Worm (Caenorhabditis elegans): Measurements from ENCODE around the gene ppt-1.

ppt-1 gene

DNA sequence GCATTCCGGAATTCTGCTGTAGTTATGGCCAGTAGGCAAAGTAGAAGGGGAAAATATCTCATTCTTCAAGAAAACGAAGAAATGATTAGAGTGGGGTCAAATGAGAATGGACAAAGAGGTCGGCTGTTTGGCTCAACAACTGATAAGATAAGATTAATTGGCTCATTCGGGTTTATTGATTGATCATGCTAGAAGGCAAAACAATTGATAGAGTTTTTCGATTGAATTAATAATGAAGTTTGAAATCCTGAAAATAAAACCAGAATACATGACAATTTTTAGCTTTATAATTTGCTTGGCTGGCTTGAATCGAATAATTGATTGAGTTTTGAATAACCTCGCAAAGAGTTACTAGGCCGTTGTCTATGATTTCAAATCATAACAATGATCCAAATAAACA is at the start of gene ppt-1:
TSS of gene ppt-1 (minus strand) at position 101 of the 400 bp plus-strand sequence.
- TF ChIP-seq him-1 (tag; optimal IDR thresholded peaks at IDR 0.05) = no peak
- no peak for TF ChIP-seq dao-5 (tag; optimal IDR thresholded peaks at IDR 0.05)
- no peak for TF ChIP-seq W03F9.2 (tag; optimal IDR thresholded peaks at IDR 0.05)

DNA sequence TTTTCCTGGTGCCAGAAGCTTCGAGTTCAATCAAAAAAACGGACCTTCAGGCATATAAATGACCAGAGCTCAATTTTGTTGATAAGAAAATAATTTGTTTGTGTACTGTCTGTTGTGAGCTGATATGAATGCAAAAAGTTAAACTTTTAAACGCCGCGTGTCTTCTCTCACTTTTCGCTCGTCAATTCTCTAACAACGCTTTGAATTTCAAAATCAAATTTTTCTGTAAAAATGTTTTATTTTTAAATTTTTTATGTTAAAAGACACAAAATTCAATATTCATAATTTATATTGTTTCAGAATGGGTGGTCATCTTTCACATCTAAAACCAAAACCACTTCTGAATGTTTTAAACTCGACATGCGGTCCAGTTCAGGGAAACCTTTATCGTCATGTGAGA is 47.8 kb upstream of the ppt-1 start, which contains the start of gene cest-31:
TSS of gene cest-31 (plus strand) at position 301 of the 400 bp plus-strand sequence.
- TF ChIP-seq him-1 (tag; optimal IDR thresholded peaks at IDR 0.05) (no peak), dao-5 (tag; optimal IDR thresholded peaks at IDR 0.05) (no peak), W03F9.2 (tag; optimal IDR thresholded peaks at IDR 0.05) (no peak)

DNA sequence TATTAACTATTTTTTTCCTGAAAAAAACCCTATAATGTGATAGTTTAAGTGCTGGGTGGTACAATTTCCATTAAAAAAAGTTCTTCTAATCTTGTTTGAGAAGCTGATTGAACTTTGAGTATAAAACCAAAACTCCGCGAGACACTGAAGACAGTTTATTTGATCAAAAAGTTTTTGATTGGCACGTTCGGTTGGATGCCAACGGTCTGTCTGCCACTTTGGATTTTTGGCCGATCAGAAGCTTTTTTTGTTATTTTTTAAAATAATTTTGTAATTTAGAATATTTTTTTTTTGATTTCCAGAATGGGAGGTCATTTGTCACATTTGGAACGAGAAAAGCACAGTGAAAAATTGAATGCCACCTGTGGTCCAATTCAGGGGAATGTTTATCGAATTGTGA is 43.4 kb upstream of the ppt-1 start, which contains the start of gene cest-28:
TSS of gene cest-28 (plus strand) at position 301 of the 400 bp plus-strand sequence.
- no peak for TF ChIP-seq dao-5 (tag; optimal IDR thresholded peaks at IDR 0.05)
- TF ChIP-seq W03F9.2 (tag; optimal IDR thresholded peaks at IDR 0.05) = no peak
- no peak for TF ChIP-seq him-1 (tag; optimal IDR thresholded peaks at IDR 0.05)

DNA sequence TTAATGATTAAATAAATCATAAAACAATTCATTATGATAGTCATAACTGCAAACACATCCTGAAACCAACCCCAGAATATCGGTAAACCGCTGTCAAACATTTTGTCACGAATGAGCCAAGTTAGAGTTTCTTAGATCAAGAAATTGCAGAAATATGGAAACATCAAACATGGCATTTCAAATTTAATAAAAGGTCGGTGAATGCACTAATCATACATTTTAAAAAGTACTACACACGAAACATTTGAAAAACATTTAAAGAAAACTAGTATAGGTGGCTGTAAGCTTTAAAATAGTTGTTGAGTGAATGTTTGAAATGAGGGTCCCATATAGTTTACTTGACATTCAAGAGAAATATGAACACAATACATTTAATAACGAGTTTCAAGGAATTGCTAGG is 42.6 kb upstream of the ppt-1 start, which contains the start of gene str-180:
TSS of gene str-180 (minus strand) at position 101 of the 400 bp plus-strand sequence.
- TF ChIP-seq him-1 (tag; optimal IDR thresholded peaks at IDR 0.05) = no peak
- no peak for TF ChIP-seq W03F9.2 (tag; optimal IDR thresholded peaks at IDR 0.05)
- no peak for TF ChIP-seq dao-5 (tag; optimal IDR thresholded peaks at IDR 0.05)

DNA sequence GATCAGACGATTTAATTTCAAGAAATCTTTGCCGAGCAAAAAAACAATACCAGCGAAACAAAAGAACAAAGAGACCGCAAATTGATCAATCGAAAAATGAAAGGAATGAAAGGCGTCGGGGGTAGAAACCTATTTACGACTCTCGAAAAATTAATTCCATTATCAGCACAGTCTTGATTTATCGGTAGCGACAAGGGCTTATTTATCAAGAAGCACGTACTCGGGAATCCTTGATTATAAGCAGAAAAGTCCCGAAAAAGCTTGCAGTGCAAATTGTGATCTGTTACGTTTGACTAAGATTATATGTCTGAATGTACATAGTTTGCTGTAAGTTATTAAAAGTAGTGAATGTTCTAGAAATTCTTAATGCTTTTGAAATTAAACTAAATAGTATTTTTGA is 40.4 kb upstream of the ppt-1 start:
- no peak for TF ChIP-seq dao-5 (tag; optimal IDR thresholded peaks at IDR 0.05)
- no peak for TF ChIP-seq W03F9.2 (tag; optimal IDR thresholded peaks at IDR 0.05)
- no peak for TF ChIP-seq him-1 (tag; optimal IDR thresholded peaks at IDR 0.05)

DNA sequence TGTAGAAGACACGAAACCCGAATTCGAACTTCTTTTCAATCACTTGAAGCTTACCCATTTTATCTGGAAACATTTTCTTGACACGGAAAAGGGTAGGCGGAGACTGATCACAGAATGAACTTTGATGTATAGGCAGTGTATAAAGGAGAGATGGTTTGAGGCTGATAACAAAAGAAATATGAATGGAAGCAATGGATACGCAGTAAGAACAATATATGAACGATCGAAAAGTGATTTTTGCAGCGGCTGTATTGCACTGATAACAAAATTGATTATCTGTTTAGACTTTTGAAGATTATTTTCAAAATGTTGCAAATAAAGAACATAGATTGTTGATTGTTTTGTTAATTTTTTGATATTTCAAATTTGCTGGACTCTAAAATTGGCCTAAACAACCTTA is 39.6 kb upstream of the ppt-1 start, which contains the start of gene pmp-5:
TSS of gene pmp-5 (minus strand) at position 63 of the 400 bp plus-strand sequence.
- no peak for TF ChIP-seq W03F9.2 (tag; optimal IDR thresholded peaks at IDR 0.05)
- TF ChIP-seq dao-5 (tag; optimal IDR thresholded peaks at IDR 0.05) = no peak
- TF ChIP-seq him-1 (tag; optimal IDR thresholded peaks at IDR 0.05) = no peak

DNA sequence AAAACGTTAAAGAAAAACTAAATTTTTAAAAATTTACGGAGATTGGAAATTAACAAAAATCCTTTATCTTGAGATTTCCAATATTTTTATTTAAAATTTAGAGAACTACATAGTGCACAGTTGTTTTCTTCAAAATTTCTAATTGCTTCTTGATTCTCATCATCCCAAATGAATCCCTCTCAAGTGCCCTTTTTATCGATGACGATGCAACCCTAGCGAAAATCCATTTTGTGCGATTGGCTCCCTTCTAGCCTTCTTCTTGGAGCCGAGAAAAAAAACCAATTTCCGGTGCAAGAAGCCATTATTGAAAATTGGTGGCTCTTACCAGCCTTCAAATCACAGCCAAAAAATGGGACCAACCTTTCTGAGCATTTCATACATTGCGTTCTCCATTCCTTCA is 36.4 kb upstream of the ppt-1 start:
- TF ChIP-seq W03F9.2 (tag; optimal IDR thresholded peaks at IDR 0.05) (no peak), dao-5 (tag; optimal IDR thresholded peaks at IDR 0.05) (no peak), him-1 (tag; optimal IDR thresholded peaks at IDR 0.05) (no peak)

DNA sequence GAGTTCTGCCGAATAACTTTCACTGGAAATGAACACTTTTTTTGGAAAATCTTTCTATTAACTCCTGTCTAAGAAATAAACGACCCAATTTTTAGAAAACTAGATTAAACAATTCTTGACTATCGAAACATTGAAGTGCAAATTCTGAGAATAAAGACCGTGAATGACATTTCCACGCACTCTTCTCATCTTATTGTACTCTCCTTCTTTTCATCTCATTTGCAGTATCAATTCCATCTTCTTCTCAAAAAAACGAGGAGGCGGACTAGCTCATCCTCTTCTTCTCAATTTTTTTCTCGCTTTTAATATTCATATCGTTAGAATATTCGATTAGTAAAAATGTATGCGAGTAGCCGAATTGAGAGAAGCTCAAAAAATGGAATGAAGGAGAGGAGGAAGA is 35.5 kb upstream of the ppt-1 start:
- TF ChIP-seq him-1 (tag; optimal IDR thresholded peaks at IDR 0.05) (no peak), dao-5 (tag; optimal IDR thresholded peaks at IDR 0.05) (no peak), W03F9.2 (tag; optimal IDR thresholded peaks at IDR 0.05) (no peak)

DNA sequence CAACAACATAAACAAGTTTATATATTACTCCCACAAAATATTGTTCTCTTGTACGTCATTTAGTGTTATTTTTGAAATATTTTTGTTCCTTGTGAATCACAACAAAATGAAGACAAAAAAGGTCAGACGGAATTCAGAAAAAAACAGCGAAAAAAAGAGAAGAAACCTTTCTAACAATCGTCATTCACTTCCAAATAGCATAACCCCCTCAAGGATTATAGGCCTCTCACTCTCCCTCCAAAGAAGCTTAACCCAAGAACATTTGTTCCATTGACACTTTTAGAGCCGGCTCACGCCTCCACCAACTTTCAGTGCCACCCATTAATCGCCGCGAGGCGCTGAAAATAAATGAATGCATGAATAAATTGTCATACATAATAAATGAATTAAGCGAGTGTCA is 33.4 kb upstream of the ppt-1 start:
- no peak for TF ChIP-seq him-1 (tag; optimal IDR thresholded peaks at IDR 0.05)
- TF ChIP-seq dao-5 (tag; optimal IDR thresholded peaks at IDR 0.05) = no peak
- TF ChIP-seq W03F9.2 (tag; optimal IDR thresholded peaks at IDR 0.05) = no peak

DNA sequence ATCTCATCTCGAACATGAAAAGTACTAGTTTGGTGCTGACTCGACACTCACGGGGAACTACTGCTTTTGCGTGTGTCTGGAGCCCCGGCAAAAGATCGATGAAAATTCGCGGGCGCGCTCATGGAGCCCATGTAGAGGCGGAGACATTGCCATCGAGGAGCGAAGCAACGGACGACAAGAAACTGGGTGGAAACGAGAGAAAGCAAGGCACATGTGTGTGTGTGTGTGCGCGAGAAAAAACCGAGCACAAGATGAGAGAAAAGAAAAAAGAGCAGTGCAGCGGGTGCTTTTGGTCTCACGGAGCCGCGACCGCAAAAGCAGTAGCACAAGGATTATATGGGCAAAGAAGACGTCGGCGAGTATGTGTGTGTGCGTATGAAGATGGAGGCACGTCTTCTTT is 32.6 kb upstream of the ppt-1 start:
- no peak for TF ChIP-seq W03F9.2 (tag; optimal IDR thresholded peaks at IDR 0.05)
- peak; percentile 76 for TF ChIP-seq him-1 (tag; optimal IDR thresholded peaks at IDR 0.05)
- no peak for TF ChIP-seq dao-5 (tag; optimal IDR thresholded peaks at IDR 0.05)

DNA sequence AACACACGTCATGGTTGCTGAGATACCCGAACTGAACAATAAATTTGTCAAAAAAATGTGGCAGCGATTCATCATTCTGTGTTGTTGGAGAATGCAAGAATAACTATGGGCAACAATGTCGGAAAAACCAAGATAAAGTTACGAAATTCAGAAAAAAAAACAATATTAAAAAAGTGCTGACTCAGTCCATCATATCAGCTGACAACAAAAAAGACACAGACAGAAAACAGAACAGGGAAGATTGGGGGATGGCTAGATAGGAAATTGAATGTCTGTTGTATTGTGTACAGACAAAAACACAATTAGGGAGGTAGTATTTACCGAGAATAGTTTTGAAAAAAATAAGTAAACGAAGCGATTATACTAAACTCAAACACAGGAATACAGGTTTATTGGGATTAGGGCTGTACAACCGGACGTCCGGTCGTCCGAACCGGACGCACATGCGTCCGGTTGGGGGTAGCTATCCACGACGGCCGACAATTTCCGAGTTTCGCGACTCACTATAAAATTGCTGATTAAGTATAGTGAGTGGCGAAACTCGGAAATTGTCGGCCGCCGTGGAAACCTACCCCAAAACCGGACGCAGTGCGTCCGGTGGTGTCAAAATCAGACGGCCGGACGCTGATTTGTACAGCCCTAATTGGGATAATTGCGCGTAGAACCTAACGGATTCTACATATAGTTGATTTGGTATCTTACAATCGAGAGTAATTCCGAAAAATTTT is 31.6 kb upstream of the ppt-1 start:
- TF ChIP-seq dao-5 (tag; optimal IDR thresholded peaks at IDR 0.05) (no peak), him-1 (tag; optimal IDR thresholded peaks at IDR 0.05) (no peak), W03F9.2 (tag; optimal IDR thresholded peaks at IDR 0.05) (no peak)

DNA sequence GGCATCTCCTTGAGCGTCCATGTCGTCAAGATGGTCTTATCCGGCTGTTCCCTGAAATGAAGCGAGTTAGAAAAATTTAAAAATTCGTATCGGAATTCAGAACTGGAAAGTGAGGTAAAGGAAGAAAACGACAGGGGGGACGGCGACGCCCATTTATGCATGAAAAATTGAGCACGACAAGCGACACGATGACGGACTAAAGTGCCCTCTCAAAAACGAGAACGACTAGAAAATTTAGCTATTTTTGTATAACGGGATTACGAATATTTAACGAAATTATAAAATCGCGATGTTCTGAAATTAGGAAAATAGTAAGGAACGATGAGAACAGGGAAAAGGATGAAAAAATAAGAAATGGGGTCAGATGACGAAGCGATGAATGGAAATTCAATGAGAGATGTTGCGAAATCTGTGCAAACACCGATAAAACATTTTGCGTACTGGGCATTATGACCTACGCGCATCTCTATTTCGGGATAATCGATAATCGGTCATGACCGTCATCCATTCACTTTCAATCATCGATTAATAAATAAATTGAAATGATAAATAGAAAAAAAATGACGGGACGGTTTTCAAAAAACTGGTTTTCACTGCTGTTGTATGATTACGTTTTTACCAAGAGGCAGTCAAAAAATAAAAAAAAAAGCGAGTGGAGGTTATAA is 30.4 kb upstream of the ppt-1 start, which contains the start of gene snb-1:
TSS of gene snb-1 (minus strand) at position 51 of the 665 bp plus-strand sequence.
- TF ChIP-seq W03F9.2 (tag; optimal IDR thresholded peaks at IDR 0.05) (peak; percentile 75), him-1 (tag; optimal IDR thresholded peaks at IDR 0.05) (no peak)

DNA sequence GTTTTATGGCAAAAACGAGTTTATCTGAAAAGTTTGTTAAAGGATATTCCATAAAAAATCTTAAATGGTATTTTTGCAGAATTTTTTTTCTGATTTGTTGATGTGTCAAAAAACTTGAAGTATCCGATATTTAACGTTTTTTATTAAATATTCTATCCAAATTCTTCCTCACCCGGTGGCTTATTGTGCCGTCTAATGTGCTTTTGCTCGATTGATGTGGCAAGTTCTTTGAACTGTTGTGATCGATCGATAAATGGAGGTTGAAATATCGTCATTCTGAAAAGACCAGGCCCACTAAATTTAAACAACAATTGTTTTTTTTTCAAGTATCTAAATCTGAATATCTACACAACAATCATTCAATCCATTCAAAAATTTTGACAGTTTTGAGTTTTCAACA is 29.0 kb upstream of the ppt-1 start, which contains the start of gene syx-18:
TSS of gene syx-18 (minus strand) at position 276 of the 400 bp plus-strand sequence.
- TF ChIP-seq dao-5 (tag; optimal IDR thresholded peaks at IDR 0.05) (peak; percentile 2), him-1 (tag; optimal IDR thresholded peaks at IDR 0.05) (peak; percentile 55), W03F9.2 (tag; optimal IDR thresholded peaks at IDR 0.05) (no peak)

DNA sequence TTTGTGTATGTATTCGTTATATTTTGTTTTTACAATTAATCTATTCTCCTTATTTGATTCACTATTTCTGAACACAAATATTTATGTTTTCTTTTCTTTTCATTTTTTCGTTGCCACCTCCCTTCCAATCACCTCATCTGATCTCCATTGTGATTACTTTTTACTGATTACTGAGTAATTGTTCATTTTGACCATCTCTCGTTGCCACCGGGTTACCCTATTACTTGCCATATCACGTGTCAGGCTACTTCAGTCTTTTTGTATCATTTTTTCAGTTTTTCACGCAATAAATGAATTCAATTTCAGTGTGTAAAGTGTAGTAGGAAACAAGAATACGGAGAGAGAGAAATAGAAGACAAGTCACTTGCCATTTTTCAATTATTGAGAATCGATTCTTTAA is 25.9 kb upstream of the ppt-1 start, which contains the start of gene T10H9.8:
TSS of gene T10H9.8 (plus strand) at position 301 of the 400 bp plus-strand sequence.
- TF ChIP-seq W03F9.2 (tag; optimal IDR thresholded peaks at IDR 0.05) (no peak), dao-5 (tag; optimal IDR thresholded peaks at IDR 0.05) (no peak), him-1 (tag; optimal IDR thresholded peaks at IDR 0.05) (no peak)

All from whole organism, L4/young adult.